Worm (Caenorhabditis elegans) whole organism, L3 larva: Measurements from ENCODE around the gene col-155.

ENCODE experiments used
- R02D3.7 ChIP-seq: fragments of 150-350 bp; optimal IDR thresholded peaks from 2 replicates; lab custom pipeline; 2014; ENCODE audit warnings: missing biosample characterization, missing genetic modification characterization
- aly-2 ChIP-seq: fragments of 150-350 bp; optimal IDR thresholded peaks from 2 replicates; lab custom pipeline; 2014; ENCODE audit warnings: missing biosample characterization, missing genetic modification characterization
- ceh-16 ChIP-seq: sonication (generic microtip); optimal IDR thresholded peaks from 2 replicates; lab custom pipeline; 2017; ENCODE audit warnings: missing biosample characterization, missing genetic modification characterization
- elt-1 ChIP-seq: fragments of 150-350 bp; optimal IDR thresholded peaks from 2 replicates; lab custom pipeline; 2014; ENCODE audit warnings: missing biosample characterization, missing genetic modification characterization
- nhr-11 ChIP-seq: fragments of 150-350 bp; optimal IDR thresholded peaks from 2 replicates; lab custom pipeline; 2014; ENCODE audit warnings: missing biosample characterization, missing genetic modification characterization
- nhr-237 ChIP-seq: fragments of 150-350 bp; optimal IDR thresholded peaks from 2 replicates; lab custom pipeline; 2014; ENCODE audit warnings: missing biosample characterization, missing genetic modification characterization

- TF ChIP-seq nhr-237 (tag; lab: Kevin White, UChicago) (no peak), R02D3.7 (tag; lab: Kevin White, UChicago) (no peak), aly-2 (tag; lab: Kevin White, UChicago) (no peak), nhr-11 (tag; lab: Kevin White, UChicago) (no peak), elt-1 (no peak), ceh-16 (tag; lab: Kevin White, UChicago) (no peak)
These were observed at the start of gene col-155 for ce11 chrV:11389776-11390175.
